Worm (Caenorhabditis elegans) whole organism, L4 larva: ENCODE results near the gene C45B2.2.
A peak's percentile ranks its signal among the peaks of the same experiment; 100 is the strongest.

Experiments used
- F49E8.2 ChIP-seq: sonication (generic microtip); optimal IDR thresholded peaks from 2 replicates; lab custom pipeline; 2016; ENCODE audit warnings: missing compliant biosample characterization, mild to moderate bottlenecking, missing genetic modification characterization, borderline replicate concordance
- aha-1 ChIP-seq: fragments of 150-350 bp; peaks from one replicate; lab custom pipeline; 2014; ENCODE audit warnings: missing biosample characterization, missing genetic modification characterization
- arid-1 ChIP-seq: fragments of 200-800 bp; sonication (Bioruptor generic); conservative IDR thresholded peaks from 2 replicates; pipeline ENCODE4 v1.3.6; 2022; ENCODE audit warnings: missing genetic modification reagents, missing genetic modification characterization, missing compliant biosample characterization
- ceh-82 ChIP-seq: sonication (generic microtip); optimal IDR thresholded peaks from 2 replicates; lab custom pipeline; 2017; ENCODE audit warnings: missing biosample characterization, missing genetic modification characterization
- daf-16 ChIP-seq, 3 experiments: sonication (generic microtip); optimal IDR thresholded peaks; 2 replicates each; lab custom pipeline; 2016 to 2017; ENCODE audit warnings: missing genetic modification characterization in 3 of 3, missing genetic modification reagents in 3 of 3, mild to moderate bottlenecking in 2 of 3, missing compliant biosample characterization in 2 of 3, missing biosample characterization in 1 of 3, moderate library complexity in 1 of 3
- dmd-6 ChIP-seq: fragments of 200-800 bp; sonication (Bioruptor generic); IDR thresholded peaks from 2 replicates; pipeline ENCODE4 v1.3.6; 2022; ENCODE audit warnings: missing genetic modification reagents, missing genetic modification characterization, missing compliant biosample characterization
- dpl-1 ChIP-seq: fragments of 150-350 bp; optimal IDR thresholded peaks from 2 replicates; lab custom pipeline; 2014; ENCODE audit warnings: missing biosample characterization, missing genetic modification reagents, missing genetic modification characterization
- dve-1 ChIP-seq: sonication (generic microtip); optimal IDR thresholded peaks from 2 replicates; lab custom pipeline; 2017; ENCODE audit warnings: antibody characterized with exemption, mild to moderate bottlenecking, missing genetic modification characterization, missing compliant biosample characterization; ENCODE audit not compliant: insufficient read depth
- gei-8 ChIP-seq: fragments of 200-800 bp; sonication (Bioruptor generic); optimal IDR thresholded peaks from 2 replicates; lab custom pipeline; 2018; ENCODE audit warnings: mild to moderate bottlenecking, missing genetic modification characterization, missing compliant biosample characterization
- hlh-11 ChIP-seq: fragments of 200-800 bp; sonication (Bioruptor generic); optimal IDR thresholded peaks from 2 replicates; lab custom pipeline; 2018; ENCODE audit warnings: mild to moderate bottlenecking, missing genetic modification characterization, missing compliant biosample characterization
- lin-1 ChIP-seq: fragments of 200-800 bp; sonication (Bioruptor generic); IDR thresholded peaks from 2 replicates; pipeline ENCODE4 v1.3.6; 2022; ENCODE audit warnings: missing genetic modification reagents, missing genetic modification characterization, missing compliant biosample characterization
- lin-15B ChIP-seq: fragments of 150-350 bp; sonication (generic microtip); optimal IDR thresholded peaks from 3 replicates; lab custom pipeline; 2014; ENCODE audit warnings: missing biosample characterization, missing genetic modification characterization
- lin-29 ChIP-seq: fragments of 200-800 bp; sonication (Bioruptor generic); IDR thresholded peaks from 2 replicates; pipeline ENCODE4 v1.3.6; 2022; ENCODE audit warnings: missing genetic modification reagents, missing genetic modification characterization, missing compliant biosample characterization
- lir-3 ChIP-seq: sonication (generic microtip); optimal IDR thresholded peaks from 2 replicates; lab custom pipeline; 2016; ENCODE audit warnings: mild to moderate bottlenecking, missing genetic modification characterization, missing compliant biosample characterization
- lsy-2 ChIP-seq, 2 experiments: fragments of 150-350 bp in 1 of 2; sonication (generic microtip) in 1 of 2; optimal IDR thresholded peaks; 2 replicates each; lab custom pipeline; 2014 to 2017; ENCODE audit warnings: missing biosample characterization in 2 of 2, missing genetic modification characterization in 2 of 2
- madf-5 ChIP-seq, 2 experiments: fragments of 200-800 bp; sonication (Bioruptor generic); IDR thresholded peaks; 2 replicates each; pipeline ENCODE4 v1.3.6; 2022; ENCODE audit warnings: missing compliant biosample characterization in 2 of 2, missing genetic modification characterization in 2 of 2
- mdl-1 ChIP-seq, 2 experiments: fragments of 150-350 bp in 1 of 2; sonication (generic microtip) in 1 of 2; optimal IDR thresholded peaks; 2 replicates each; lab custom pipeline; 2014 to 2017; ENCODE audit warnings: missing biosample characterization in 2 of 2, missing genetic modification characterization in 2 of 2
- mes-2 ChIP-seq: sonication (generic microtip); optimal IDR thresholded peaks from 2 replicates; lab custom pipeline; 2016; ENCODE audit warnings: missing genotype, mild to moderate bottlenecking, missing genetic modification characterization, missing compliant biosample characterization; ENCODE audit not compliant: poor library complexity, severe bottlenecking
- mxl-2 ChIP-seq: fragments of 200-800 bp; sonication (Bioruptor generic); conservative IDR thresholded peaks from 2 replicates; pipeline ENCODE4 v1.3.6; 2022; ENCODE audit warnings: missing genetic modification reagents, missing genetic modification characterization, missing compliant biosample characterization
- nhr-102 ChIP-seq: sonication (generic microtip); optimal IDR thresholded peaks from 2 replicates; lab custom pipeline; 2016; ENCODE audit warnings: mild to moderate bottlenecking, missing genetic modification characterization, moderate library complexity, missing compliant biosample characterization
- nhr-28 ChIP-seq: fragments of 150-350 bp; optimal IDR thresholded peaks from 2 replicates; lab custom pipeline; 2014; ENCODE audit warnings: missing biosample characterization, missing genetic modification characterization
- nhr-41 ChIP-seq: fragments of 200-800 bp; sonication (Bioruptor generic); IDR thresholded peaks from 2 replicates; pipeline ENCODE4 v1.3.6; 2022; ENCODE audit warnings: missing genetic modification reagents, missing genetic modification characterization, missing compliant biosample characterization
- nhr-77 ChIP-seq: fragments of 150-350 bp; optimal IDR thresholded peaks from 2 replicates; lab custom pipeline; 2014; ENCODE audit warnings: missing biosample characterization, missing genetic modification characterization
- php-3 ChIP-seq: fragments of 200-800 bp; sonication (Bioruptor generic); IDR thresholded peaks from 2 replicates; pipeline ENCODE4 v1.3.6; 2022; ENCODE audit warnings: missing genetic modification reagents, missing genetic modification characterization, missing compliant biosample characterization
- pqm-1 ChIP-seq: sonication (generic microtip); optimal IDR thresholded peaks from 2 replicates; lab custom pipeline; 2017; ENCODE audit warnings: missing biosample characterization, missing genetic modification characterization
- rbr-2 ChIP-seq: sonication (generic microtip); optimal IDR thresholded peaks from 2 replicates; lab custom pipeline; 2016; ENCODE audit warnings: missing genotype, missing genetic modification characterization, missing compliant biosample characterization
- saeg-2 ChIP-seq: fragments of 200-800 bp; sonication (Bioruptor generic); IDR thresholded peaks from 2 replicates; pipeline ENCODE4 v1.3.6; 2022; ENCODE audit warnings: missing genetic modification reagents, missing genetic modification characterization, missing compliant biosample characterization
- set-16 ChIP-seq: fragments of 200-800 bp; sonication (Bioruptor generic); IDR thresholded peaks from 2 replicates; pipeline ENCODE4 v1.3.6; 2022; ENCODE audit warnings: missing genetic modification reagents, missing genetic modification characterization, missing compliant biosample characterization
- snpc-4 ChIP-seq: fragments of 150-350 bp; optimal IDR thresholded peaks from 2 replicates; lab custom pipeline; 2014; ENCODE audit warnings: missing biosample characterization, missing genetic modification characterization
- unc-62 ChIP-seq, 3 experiments: fragments of 150-350 bp in 1 of 3; sonication (generic microtip); optimal IDR thresholded peaks in 2 of 3; peaks in 1 of 3; 1 replicate in 1 of 3; 2 replicates in 2 of 3; lab custom pipeline; 2014 to 2017; ENCODE audit warnings: missing biosample characterization in 3 of 3, missing genetic modification characterization in 3 of 3, missing genetic modification reagents in 3 of 3, missing genotype in 1 of 3
- zag-1 ChIP-seq: fragments of 150-350 bp; optimal IDR thresholded peaks from 2 replicates; lab custom pipeline; 2014; ENCODE audit warnings: missing biosample characterization, missing genetic modification characterization
- zfp-3 ChIP-seq: fragments of 200-800 bp; sonication (Bioruptor generic); conservative IDR thresholded peaks from 2 replicates; pipeline ENCODE4 v1.3.6; 2022; ENCODE audit warnings: missing genetic modification reagents, missing genetic modification characterization, missing compliant biosample characterization

The C45B2.2 gene

DNA sequence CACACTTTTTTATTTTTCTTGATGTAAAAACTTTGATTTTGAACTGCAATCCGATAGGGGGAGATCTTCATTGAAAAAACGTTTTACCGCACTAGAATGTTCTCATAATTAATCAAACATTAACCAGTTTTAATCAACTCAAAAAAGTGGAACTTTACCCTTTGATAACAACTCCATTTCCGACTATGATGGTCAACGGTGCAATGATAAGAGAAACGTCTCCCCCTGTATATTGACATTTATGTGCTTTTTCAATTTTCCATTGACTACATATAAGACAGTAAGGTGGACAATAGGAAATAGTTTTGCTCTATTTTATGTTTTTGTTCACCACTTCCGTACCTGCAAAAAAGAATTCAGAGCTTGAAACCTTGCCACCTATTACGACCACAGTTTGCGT, 13.9 kb downstream of the C45B2.2 start:
- TF ChIP-seq gei-8 (no peak), lin-29 (GFP tag; lab: Robert Waterston, UW) (no peak), daf-16 (GFP tag; optimal IDR thresholded peaks at IDR 0.05; lab: Kevin White, UChicago) (no peak), daf-16 (tag; optimal IDR thresholded peaks at IDR 0.05; lab: Kevin White, UChicago) (peak; percentile 84), snpc-4 (tag; lab: Kevin White, UChicago) (no peak), zfp-3 (GFP tag; lab: Robert Waterston, UW) (no peak), F49E8.2 (tag; lab: Kevin White, UChicago) (no peak), unc-62 (GFP tag; optimal IDR thresholded peaks at IDR 0.05 in 1 of 2; lab: Kevin White, UChicago) (no peak), unc-62 (tag; optimal IDR thresholded peaks at IDR 0.05; lab: Kevin White, UChicago) (no peak), hlh-11 (peak; percentile 49), dmd-6 (GFP tag; lab: Robert Waterston, UW) (peak; percentile 67), aha-1 (peak; percentile 13), set-16 (GFP tag; lab: Robert Waterston, UW) (no peak), pqm-1 (tag; lab: Kevin White, UChicago) (peak; percentile 96), ceh-82 (no peak), php-3 (GFP tag; lab: Robert Waterston, UW) (peak; percentile 51; the same call in 1 of the 2 replicates), nhr-102 (no peak), dve-1 (tag; lab: Kevin White, UChicago) (peak; percentile 57), zag-1 (tag; lab: Kevin White, UChicago) (no peak), mes-2 (peak; percentile 50), mdl-1 (tag; optimal IDR thresholded peaks at IDR 0.05; lab: Kevin White, UChicago) (no peak), mxl-2 (GFP tag; lab: Robert Waterston, UW) (no peak), nhr-28 (peak; percentile 90), arid-1 (GFP tag; lab: Robert Waterston, UW) (no peak), lin-1 (GFP tag; lab: Robert Waterston, UW) (0 out of 2 replicates have a peak, but pooled peaks have one; percentile 38), rbr-2 (no peak), nhr-77 (tag; lab: Kevin White, UChicago) (peak; percentile 52), madf-5 (GFP tag; IDR thresholded peaks at IDR 0.05; lab: Robert Waterston, UW) (no peak), nhr-41 (GFP tag; lab: Robert Waterston, UW) (peak; percentile 19; the same call in 1 of the 2 replicates), dpl-1 (GFP tag; lab: Kevin White, UChicago) (no peak)

DNA sequence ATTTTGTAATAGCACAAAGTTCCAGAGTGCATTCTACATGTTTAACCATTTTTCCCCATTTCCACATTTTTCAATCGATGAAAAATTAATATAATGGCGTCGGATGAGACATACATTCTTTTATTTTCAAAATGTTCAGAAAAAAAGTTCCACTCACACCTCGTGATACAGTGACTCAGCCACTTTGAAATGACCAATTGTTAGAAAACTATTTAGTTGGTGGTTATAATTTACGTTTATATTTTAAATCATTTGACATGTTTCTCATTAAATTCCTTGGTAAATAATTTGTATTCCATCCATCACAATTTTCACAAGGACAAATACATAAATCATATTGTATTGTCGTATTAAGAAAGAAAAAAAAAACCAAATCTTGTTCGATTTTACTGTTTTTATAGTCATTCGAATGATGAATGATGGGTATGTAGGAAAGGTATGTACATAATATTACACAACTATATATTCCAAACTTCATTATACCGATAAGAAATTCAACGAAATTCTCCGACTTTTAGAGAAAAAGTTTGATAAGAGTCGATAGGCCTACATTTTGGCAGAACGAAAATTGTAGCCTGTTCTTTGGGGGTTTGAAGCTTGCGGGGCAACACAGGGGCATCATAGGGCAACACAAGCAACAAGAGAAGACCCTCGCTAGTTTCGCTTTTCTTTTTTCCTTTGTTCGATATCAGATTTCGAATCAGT, 16.0 kb downstream of the C45B2.2 start:
- TF ChIP-seq lin-1 (GFP tag; lab: Robert Waterston, UW) (no peak), dmd-6 (GFP tag; lab: Robert Waterston, UW) (peak; percentile 40; the same call in 1 of the 2 replicates), nhr-28 (peak; percentile 65), php-3 (GFP tag; lab: Robert Waterston, UW) (peak; percentile 66; the same call in 1 of the 2 replicates), lsy-2 (tag; optimal IDR thresholded peaks at IDR 0.05; lab: Kevin White, UChicago) (no peak), daf-16 (GFP tag; optimal IDR thresholded peaks at IDR 0.05; lab: Kevin White, UChicago) (no peak), daf-16 (tag; optimal IDR thresholded peaks at IDR 0.05; lab: Kevin White, UChicago) (peak; percentile 22), unc-62 (GFP tag; optimal IDR thresholded peaks at IDR 0.05 in 1 of 2; lab: Kevin White, UChicago) (peak in 1 of 2 experiments; percentile 13), unc-62 (tag; optimal IDR thresholded peaks at IDR 0.05; lab: Kevin White, UChicago) (no peak), aha-1 (peak; percentile 93), dve-1 (tag; lab: Kevin White, UChicago) (peak; percentile 21), hlh-11 (peak; percentile 13), nhr-102 (no peak)

DNA sequence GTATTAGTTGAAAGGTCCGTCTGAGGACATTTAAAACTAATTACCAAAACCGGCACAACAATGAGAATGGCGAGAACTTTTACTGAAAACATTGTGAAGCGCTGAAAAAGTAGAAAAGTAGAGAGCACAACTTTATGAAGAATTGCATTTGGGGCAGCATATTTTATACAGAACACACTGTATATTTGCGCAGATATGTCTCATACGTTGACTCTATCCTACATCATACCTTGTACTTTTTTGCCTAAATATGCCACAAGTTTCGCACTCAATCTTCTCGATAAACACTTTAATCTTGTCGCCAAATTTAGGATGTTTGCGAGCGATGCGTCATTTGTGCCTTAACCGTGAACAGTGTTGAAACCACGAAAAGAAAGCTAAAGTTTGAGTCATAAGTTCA, 18.8 kb downstream of the C45B2.2 start, which contains the start of gene C15H9.11:
C15H9.11 (minus strand) TSS at position 101 of the 400 bp plus-strand sequence.
- no peak for TF ChIP-seq lin-15B
- no peak for TF ChIP-seq saeg-2 (GFP tag; lab: Robert Waterston, UW)
- TF ChIP-seq lir-3 (tag; lab: Kevin White, UChicago) = no peak
